Worm (Caenorhabditis elegans): ENCODE measurements around the gene T19A5.3.

The T19A5.3 gene

ce11 chrV:8943963-8944362, at the start of gene T19A5.3:
T19A5.3 (minus strand) TSS chrV:8944063.
- no peak for TF ChIP-seq unc-62 (GFP tag; optimal IDR thresholded peaks at IDR 0.05)

DNA sequence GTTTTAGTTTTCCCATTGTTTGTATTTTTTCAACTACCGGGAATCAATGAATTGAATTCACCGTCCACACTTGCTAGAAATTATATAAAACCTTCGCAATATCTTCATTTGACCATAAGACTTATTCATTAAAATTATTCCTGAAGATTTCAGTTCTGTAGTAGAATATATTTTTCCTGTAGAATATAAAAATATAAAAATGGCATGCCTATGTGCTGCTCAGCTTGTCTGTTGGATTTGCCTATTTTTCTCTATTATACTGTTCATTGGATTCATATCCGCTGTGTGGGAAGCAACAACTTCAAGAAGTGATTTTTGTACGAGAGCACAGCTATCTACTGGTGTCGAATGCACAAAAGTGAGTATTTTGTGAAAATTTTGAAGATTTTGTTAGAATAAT, 47.8 kb upstream of the T19A5.3 start, which contains the start of gene F59E11.6:
F59E11.6 (plus strand) TSS at position 111 of the 400 bp plus-strand sequence.
- no peak for TF ChIP-seq unc-62 (GFP tag; optimal IDR thresholded peaks at IDR 0.05)

- TF ChIP-seq unc-62 (GFP tag; optimal IDR thresholded peaks at IDR 0.05), result no peak
Measured at ce11 chrV:8990194-8990649, 46.4 kb upstream of the T19A5.3 start, which contains the start of gene F59E11.7. F59E11.7 (plus strand) TSS chrV:8990244.

ce11 chrV:8988104-8988503, 44.2 kb upstream of the T19A5.3 start, which contains the start of gene str-87:
str-87 (minus strand) TSS chrV:8988204.
- no peak for TF ChIP-seq unc-62 (GFP tag; optimal IDR thresholded peaks at IDR 0.05)

DNA sequence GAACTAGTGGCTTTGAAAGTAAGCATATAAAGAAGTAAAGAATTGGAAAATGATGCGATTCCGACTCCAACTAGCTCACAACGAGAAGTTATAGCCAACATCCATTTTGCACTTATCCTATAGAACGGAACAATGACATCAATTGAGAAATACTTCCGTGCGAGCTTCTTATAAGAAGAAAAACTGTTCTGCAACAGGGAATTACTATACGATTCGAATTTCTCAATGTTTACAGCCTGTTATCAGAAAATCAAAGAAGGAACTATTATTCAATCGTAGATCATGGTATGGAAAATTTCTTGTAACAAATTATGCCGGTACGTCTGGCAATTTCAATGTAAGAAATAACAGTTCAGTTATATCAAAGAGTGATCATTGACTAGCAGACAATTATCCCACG, 41.9 kb upstream of the T19A5.3 start, which contains the start of gene str-85:
str-85 (minus strand) TSS at position 101 of the 400 bp plus-strand sequence.
- no peak for TF ChIP-seq unc-62 (GFP tag; optimal IDR thresholded peaks at IDR 0.05)

DNA sequence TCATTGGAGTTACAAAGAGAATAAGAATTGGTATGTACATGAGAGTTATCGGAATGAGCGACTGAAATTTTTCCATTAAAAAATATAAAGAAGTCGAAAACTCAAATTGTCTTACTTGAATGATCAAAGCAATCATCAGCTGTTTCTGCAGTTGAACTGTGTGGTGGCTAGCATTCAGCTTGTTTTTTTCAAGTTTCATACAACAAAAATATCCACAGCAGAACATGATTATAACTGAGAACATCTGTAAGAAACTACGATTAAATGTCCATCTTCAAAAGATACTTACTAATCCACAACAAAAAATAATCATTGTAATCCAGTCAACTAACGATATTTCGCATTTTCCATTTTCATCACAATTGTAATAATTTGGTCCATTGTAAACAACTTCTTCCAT, 40.9 kb upstream of the T19A5.3 start:
- TF ChIP-seq unc-62 (GFP tag; optimal IDR thresholded peaks at IDR 0.05), result no peak

DNA sequence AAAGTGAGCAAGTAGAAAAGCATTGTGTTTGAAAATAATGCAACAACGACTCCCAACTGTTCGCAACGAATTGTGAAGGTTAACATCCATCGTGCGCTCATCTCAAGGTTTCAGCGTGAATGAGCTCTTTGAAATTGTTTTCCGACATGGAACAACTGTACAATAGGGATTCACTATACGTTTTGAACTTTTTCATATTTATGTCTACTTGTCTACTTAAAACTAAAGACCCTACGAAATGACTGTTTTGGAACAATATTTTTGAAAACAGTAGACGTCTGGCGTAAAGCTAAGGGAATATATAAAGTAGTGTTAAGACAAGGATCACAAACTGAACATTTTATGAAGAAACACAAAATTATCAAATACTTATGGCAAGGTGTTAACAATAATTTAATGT, 39.7 kb upstream of the T19A5.3 start, which contains the start of gene str-86:
str-86 (minus strand) TSS at position 101 of the 400 bp plus-strand sequence.
- TF ChIP-seq unc-62 (GFP tag; optimal IDR thresholded peaks at IDR 0.05), result no peak

- TF ChIP-seq unc-62 (GFP tag; optimal IDR thresholded peaks at IDR 0.05), result no peak
Measured at ce11 chrV:8980845-8981244, 37.0 kb upstream of the T19A5.3 start, which contains the start of gene str-84. str-84 (minus strand) TSS chrV:8980945.

ce11 chrV:8977895-8978294, 34.0 kb upstream of the T19A5.3 start:
- TF ChIP-seq unc-62 (GFP tag; optimal IDR thresholded peaks at IDR 0.05), result no peak

DNA sequence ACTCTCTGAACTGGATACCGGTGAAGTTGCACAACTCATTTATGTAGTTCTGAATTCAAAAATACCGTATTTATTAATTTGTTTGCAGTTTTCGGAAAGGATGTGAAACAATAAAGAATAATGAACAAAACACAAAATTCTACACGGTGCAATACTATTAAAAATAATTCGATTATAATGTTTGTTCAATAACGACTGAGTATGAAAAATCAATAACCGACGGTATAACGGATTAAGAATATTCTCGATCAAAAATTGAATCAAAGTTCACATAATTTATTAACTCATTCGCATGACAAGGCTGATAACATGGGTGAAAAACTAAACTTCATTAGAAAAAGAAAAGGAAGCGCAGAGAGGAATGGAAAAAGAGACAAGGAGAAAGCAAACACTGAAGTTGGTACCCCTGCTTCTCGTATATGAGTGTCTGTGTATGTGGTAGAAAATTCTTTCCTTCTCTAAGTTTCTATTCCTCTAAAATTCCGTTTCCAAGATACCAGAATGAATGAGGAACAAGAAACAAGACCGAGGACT, 31.1 kb upstream of the T19A5.3 start, which contains the start of gene nhr-143:
nhr-143 (minus strand) TSS at position 51 of the 534 bp plus-strand sequence.
- TF ChIP-seq unc-62 (GFP tag; optimal IDR thresholded peaks at IDR 0.05), result no peak

- TF ChIP-seq unc-62 (GFP tag; optimal IDR thresholded peaks at IDR 0.05), result no peak
Measured at ce11 chrV:8972271-8972670, 28.4 kb upstream of the T19A5.3 start, which contains the start of gene nhr-195. nhr-195 (minus strand) TSS chrV:8972371.

- TF ChIP-seq unc-62 (GFP tag; optimal IDR thresholded peaks at IDR 0.05), result no peak
Measured at ce11 chrV:8966086-8966485, 22.2 kb upstream of the T19A5.3 start, which contains the start of gene nhr-219. nhr-219 (minus strand) TSS chrV:8966186.

DNA sequence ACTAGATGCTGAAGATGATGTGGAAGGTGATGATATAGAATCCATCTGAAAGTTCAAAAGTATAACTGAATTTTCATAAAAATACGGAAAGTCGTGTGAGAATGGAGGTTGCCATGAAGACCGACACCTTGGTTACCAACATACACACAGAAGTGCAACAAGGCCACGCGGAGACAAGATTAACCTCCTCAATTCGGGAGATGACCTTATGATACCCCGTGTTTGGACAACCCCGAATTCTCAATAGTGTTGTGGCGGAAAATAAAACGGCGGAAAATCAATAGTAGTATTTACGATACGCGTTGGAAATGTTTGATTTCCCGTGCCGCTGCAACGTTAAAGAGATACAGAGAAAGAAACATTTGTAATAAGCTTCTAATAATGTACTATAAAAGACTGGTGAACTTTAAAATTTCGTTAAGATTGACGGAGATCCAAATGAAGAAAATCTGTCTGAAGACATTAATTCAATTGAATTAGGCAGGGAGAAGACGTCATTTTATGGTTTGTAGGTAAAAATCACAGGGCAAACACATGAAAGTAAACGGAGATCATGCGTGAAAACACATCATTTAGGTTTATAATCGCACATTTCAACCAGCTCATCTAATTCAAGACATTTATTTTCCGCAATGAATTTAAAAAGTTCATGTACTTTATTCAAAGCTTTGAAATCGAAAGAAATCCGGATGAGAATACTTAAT, 20.3 kb upstream of the T19A5.3 start, which contains the start of gene nhr-44:
nhr-44 (minus strand) TSS at position 51 of the 704 bp plus-strand sequence.
- no peak for TF ChIP-seq unc-62 (GFP tag; optimal IDR thresholded peaks at IDR 0.05)

DNA sequence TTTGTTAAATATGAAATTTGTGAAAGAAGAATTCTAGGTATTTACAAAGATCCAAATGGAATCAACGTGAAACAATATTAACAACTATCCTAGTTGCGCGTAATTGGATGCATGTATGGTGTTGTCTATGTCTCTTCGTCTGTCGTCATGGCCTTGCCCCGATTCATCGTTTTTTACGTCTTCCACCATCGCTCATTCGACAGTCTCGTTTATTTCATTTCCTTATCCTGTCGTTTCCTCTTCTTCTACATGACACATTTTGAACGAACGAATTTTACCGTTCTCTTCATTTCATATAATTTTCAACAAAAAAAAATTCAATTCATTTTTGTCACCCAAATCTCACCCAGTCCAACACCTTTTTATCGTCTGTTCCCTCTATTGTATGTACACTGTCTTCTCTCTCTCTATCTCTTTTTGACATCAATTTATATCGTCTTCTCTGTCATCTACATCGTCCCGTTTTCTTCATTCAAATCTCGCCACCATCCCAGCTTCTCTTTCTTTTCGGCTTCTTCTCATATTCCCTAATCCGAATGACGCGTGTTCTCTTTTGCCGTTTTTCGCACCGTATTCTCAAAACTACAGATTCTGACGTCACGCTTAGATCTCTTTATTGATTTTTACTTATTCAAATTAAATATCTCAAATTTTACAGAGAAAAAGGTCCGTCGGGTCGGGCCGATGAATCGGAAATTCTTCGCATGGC, 12.7 kb upstream of the T19A5.3 start, which contains the start of gene ttc-17:
ttc-17 (plus strand) TSS at position 659 of the 709 bp plus-strand sequence.
- TF ChIP-seq unc-62 (GFP tag; optimal IDR thresholded peaks at IDR 0.05), result no peak

- TF ChIP-seq unc-62 (GFP tag; optimal IDR thresholded peaks at IDR 0.05), result no peak
Measured at ce11 chrV:8949873-8950272, 6.0 kb upstream of the T19A5.3 start.

- no peak for TF ChIP-seq unc-62 (GFP tag; optimal IDR thresholded peaks at IDR 0.05)
Measured at ce11 chrV:8948996-8949395, 5.1 kb upstream of the T19A5.3 start.

Data from whole organism, dauer.